Worm (Caenorhabditis elegans) whole organism, mixed stage, embryonic: ENCODE data around the gene cah-4.

Experiments used
- M03D4.4 ChIP-seq: sonication (generic microtip); optimal IDR thresholded peaks from 2 replicates; lab custom pipeline; 2017; ENCODE audit warnings: mild to moderate bottlenecking, missing genetic modification characterization, missing compliant biosample characterization
- bed-3 ChIP-seq: fragments of 200-800 bp; sonication (Bioruptor generic); optimal IDR thresholded peaks from 3 replicates; lab custom pipeline; 2018; ENCODE audit warnings: mild to moderate bottlenecking, missing genetic modification characterization, moderate library complexity, missing compliant biosample characterization
- blmp-1 ChIP-seq: fragments of 150-350 bp; optimal IDR thresholded peaks from 2 replicates; lab custom pipeline; 2014; ENCODE audit warnings: missing biosample characterization, missing genetic modification characterization
- ceh-39 ChIP-seq: fragments of 150-350 bp; optimal IDR thresholded peaks from 2 replicates; lab custom pipeline; 2014; ENCODE audit warnings: missing biosample characterization, missing genetic modification characterization
- ceh-43 ChIP-seq: fragments of 200-800 bp; sonication (Bioruptor generic); optimal IDR thresholded peaks from 2 replicates; lab custom pipeline; 2018; ENCODE audit warnings: mild to moderate bottlenecking, missing genetic modification characterization, moderate library complexity, missing compliant biosample characterization
- ces-1 ChIP-seq: fragments of 150-350 bp; optimal IDR thresholded peaks from 2 replicates; lab custom pipeline; 2014; ENCODE audit warnings: missing biosample characterization, missing genetic modification reagents, missing genetic modification characterization
- cnd-1 ChIP-seq: fragments of 200-800 bp; sonication (Bioruptor generic); optimal IDR thresholded peaks from 2 replicates; lab custom pipeline; 2018; ENCODE audit warnings: mild to moderate bottlenecking, missing genetic modification characterization, missing compliant biosample characterization
- drap-1 ChIP-seq: fragments of 200-800 bp; sonication (Bioruptor generic); optimal IDR thresholded peaks from 3 replicates; lab custom pipeline; 2018; ENCODE audit warnings: mild to moderate bottlenecking, missing genetic modification characterization, missing compliant biosample characterization
- elt-1 ChIP-seq: sonication (generic microtip); optimal IDR thresholded peaks from 2 replicates; lab custom pipeline; 2017; ENCODE audit warnings: missing genetic modification characterization, mild to moderate bottlenecking, missing compliant biosample characterization, antibody characterized with exemption, moderate library complexity, borderline replicate concordance; ENCODE audit not compliant: insufficient read depth
- elt-3 ChIP-seq: fragments of 150-350 bp; optimal IDR thresholded peaks from 2 replicates; lab custom pipeline; 2014; ENCODE audit warnings: missing biosample characterization, missing genetic modification characterization
- flh-1 ChIP-seq: fragments of 200-800 bp; sonication (Bioruptor generic); optimal IDR thresholded peaks from 2 replicates; lab custom pipeline; 2018; ENCODE audit warnings: mild to moderate bottlenecking, missing genetic modification characterization, moderate library complexity, missing compliant biosample characterization
- ham-2 ChIP-seq: fragments of 200-800 bp; sonication (Bioruptor generic); optimal IDR thresholded peaks from 2 replicates; lab custom pipeline; 2018; ENCODE audit warnings: mild to moderate bottlenecking, missing genetic modification characterization, missing compliant biosample characterization
- hlh-1 ChIP-seq: fragments of 150-350 bp; optimal IDR thresholded peaks from 2 replicates; lab custom pipeline; 2014; ENCODE audit warnings: missing biosample characterization, missing genetic modification reagents, missing genetic modification characterization
- lin-13 ChIP-seq: fragments of 150-350 bp; optimal IDR thresholded peaks from 2 replicates; lab custom pipeline; 2014; ENCODE audit warnings: missing biosample characterization, missing genetic modification characterization
- lin-32 ChIP-seq: fragments of 200-800 bp; sonication (Bioruptor generic); optimal IDR thresholded peaks from 2 replicates; lab custom pipeline; 2018; ENCODE audit warnings: mild to moderate bottlenecking, missing genetic modification characterization, missing compliant biosample characterization
- lsy-2 ChIP-seq: fragments of 150-350 bp; optimal IDR thresholded peaks from 2 replicates; lab custom pipeline; 2014; ENCODE audit warnings: missing biosample characterization, missing genetic modification characterization
- mab-5 ChIP-seq: fragments of 150-350 bp; optimal IDR thresholded peaks from 2 replicates; lab custom pipeline; 2014; ENCODE audit warnings: missing biosample characterization, missing genetic modification characterization
- mep-1 ChIP-seq: fragments of 150-350 bp; optimal IDR thresholded peaks from 2 replicates; lab custom pipeline; 2017; ENCODE audit warnings: missing biosample characterization, missing genetic modification reagents, missing genetic modification characterization, inconsistent platforms
- mls-2 ChIP-seq: sonication (generic microtip); optimal IDR thresholded peaks from 2 replicates; lab custom pipeline; 2016; ENCODE audit warnings: mild to moderate bottlenecking, missing genetic modification characterization, moderate library complexity, missing compliant biosample characterization
- nhr-12 ChIP-seq: fragments of 150-350 bp; optimal IDR thresholded peaks from 2 replicates; lab custom pipeline; 2014; ENCODE audit warnings: missing biosample characterization, missing genetic modification characterization
- nhr-2 ChIP-seq: fragments of 150-350 bp; optimal IDR thresholded peaks from 2 replicates; lab custom pipeline; 2014; ENCODE audit warnings: missing biosample characterization, missing genetic modification characterization
- nhr-237 ChIP-seq: fragments of 150-350 bp; optimal IDR thresholded peaks from 2 replicates; lab custom pipeline; 2014; ENCODE audit warnings: missing biosample characterization, missing genetic modification characterization
- nhr-28 ChIP-seq: fragments of 150-350 bp; optimal IDR thresholded peaks from 2 replicates; lab custom pipeline; 2014; ENCODE audit warnings: missing biosample characterization, missing genetic modification characterization
- nhr-76 ChIP-seq: sonication (generic microtip); optimal IDR thresholded peaks from 2 replicates; lab custom pipeline; 2017; ENCODE audit warnings: missing biosample characterization, missing genetic modification characterization
- pha-4 ChIP-seq: fragments of 150-350 bp; optimal IDR thresholded peaks from 2 replicates; lab custom pipeline; 2018; ENCODE audit warnings: missing biosample characterization, missing genetic modification reagents, missing genetic modification characterization
- sem-2 ChIP-seq: fragments of 200-800 bp; sonication (Bioruptor generic); optimal IDR thresholded peaks from 2 replicates; lab custom pipeline; 2018; ENCODE audit warnings: mild to moderate bottlenecking, missing genetic modification characterization, missing compliant biosample characterization
- snpc-4 ChIP-seq: fragments of 150-350 bp; optimal IDR thresholded peaks from 2 replicates; lab custom pipeline; 2014; ENCODE audit warnings: missing biosample characterization, missing genetic modification characterization
- sptf-1 ChIP-seq: sonication (generic microtip); optimal IDR thresholded peaks from 2 replicates; lab custom pipeline; 2017; ENCODE audit warnings: mild to moderate bottlenecking, missing genetic modification characterization, moderate library complexity, missing compliant biosample characterization
- tbx-8 ChIP-seq: fragments of 200-800 bp; sonication (Bioruptor generic); optimal IDR thresholded peaks from 2 replicates; lab custom pipeline; 2018; ENCODE audit warnings: mild to moderate bottlenecking, missing genetic modification characterization, moderate library complexity, missing compliant biosample characterization
- unc-39 ChIP-seq: fragments of 150-350 bp; optimal IDR thresholded peaks from 2 replicates; lab custom pipeline; 2014; ENCODE audit warnings: missing biosample characterization, missing genetic modification characterization
- unc-62 ChIP-seq: fragments of 150-350 bp; optimal IDR thresholded peaks from 2 replicates; lab custom pipeline; 2014; ENCODE audit warnings: missing biosample characterization, missing genetic modification reagents, missing genetic modification characterization
- zip-8 ChIP-seq: fragments of 150-350 bp; optimal IDR thresholded peaks from 2 replicates; lab custom pipeline; 2014; ENCODE audit warnings: missing biosample characterization, missing genetic modification characterization
- ztf-11 ChIP-seq: fragments of 150-350 bp; optimal IDR thresholded peaks from 2 replicates; lab custom pipeline; 2014; ENCODE audit warnings: missing biosample characterization, missing genetic modification characterization

The cah-4 gene

ce11 chrX:13542236-13542635 is at the start of gene cah-4:
TSS of gene cah-4 (plus strand) at chrX:13542574.
- no peak for TF ChIP-seq ceh-43 (GFP tag; lab: Kevin White, UChicago)
- TF ChIP-seq snpc-4 (tag; lab: Kevin White, UChicago) = no peak
- TF ChIP-seq sem-2 (GFP tag; lab: Kevin White, UChicago) = no peak
- TF ChIP-seq blmp-1 = no peak
- TF ChIP-seq nhr-76 (tag; lab: Kevin White, UChicago) = no peak
- no peak for TF ChIP-seq ham-2 (GFP tag; lab: Kevin White, UChicago)
- no peak for TF ChIP-seq ztf-11 (tag; lab: Kevin White, UChicago)
- no peak for TF ChIP-seq lsy-2
- no peak for TF ChIP-seq elt-3
- TF ChIP-seq lin-13 = no peak

DNA sequence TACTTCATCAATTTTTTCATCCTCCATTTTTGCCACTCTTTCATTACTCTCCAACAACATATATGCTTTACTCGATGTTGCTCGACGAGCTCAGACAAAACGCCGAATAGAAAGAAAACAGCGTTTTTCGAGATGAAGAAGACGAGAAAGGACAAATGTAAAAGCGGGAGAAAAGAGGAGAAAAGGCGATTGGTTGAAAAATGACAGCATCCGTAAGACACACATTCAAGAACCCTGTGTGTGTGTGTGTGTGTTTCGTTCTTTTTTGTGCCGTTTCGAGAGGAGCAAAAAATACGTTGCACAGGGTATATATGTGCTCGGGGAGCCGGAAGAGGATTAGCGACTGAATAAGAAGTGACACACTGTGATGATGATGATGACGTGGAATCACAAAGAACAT is 48.6 kb upstream of the cah-4 start:
- no peak for TF ChIP-seq zip-8 (tag; lab: Kevin White, UChicago)
- no peak for TF ChIP-seq lsy-2
- TF ChIP-seq lin-13 = no peak
- no peak for TF ChIP-seq ham-2 (GFP tag; lab: Kevin White, UChicago)
- no peak for TF ChIP-seq unc-62
- no peak for TF ChIP-seq nhr-76 (tag; lab: Kevin White, UChicago)
- TF ChIP-seq snpc-4 (tag; lab: Kevin White, UChicago) = no peak
- no peak for TF ChIP-seq blmp-1

DNA sequence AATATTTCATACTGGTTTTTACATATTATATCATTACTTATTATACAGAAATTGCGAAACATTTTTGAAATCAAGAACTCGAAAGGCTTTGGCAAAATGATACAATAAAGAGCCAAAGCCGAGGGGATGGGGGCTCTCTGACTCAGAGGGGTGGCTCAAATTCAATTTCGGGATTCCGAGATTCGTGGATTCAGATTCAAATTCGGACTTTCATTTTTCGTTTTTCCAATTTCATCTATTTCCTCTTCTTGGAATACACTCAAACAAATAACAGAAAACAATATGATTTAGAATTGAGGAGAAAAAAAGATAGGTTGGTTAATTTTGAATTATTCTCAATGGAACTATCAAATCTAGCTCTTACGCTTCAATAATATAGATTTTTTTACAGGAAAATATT is 43.3 kb upstream of the cah-4 start:
- TF ChIP-seq ceh-43 (GFP tag; lab: Kevin White, UChicago) (no peak), ces-1 (GFP tag; lab: Kevin White, UChicago) (peak; percentile 69)

DNA sequence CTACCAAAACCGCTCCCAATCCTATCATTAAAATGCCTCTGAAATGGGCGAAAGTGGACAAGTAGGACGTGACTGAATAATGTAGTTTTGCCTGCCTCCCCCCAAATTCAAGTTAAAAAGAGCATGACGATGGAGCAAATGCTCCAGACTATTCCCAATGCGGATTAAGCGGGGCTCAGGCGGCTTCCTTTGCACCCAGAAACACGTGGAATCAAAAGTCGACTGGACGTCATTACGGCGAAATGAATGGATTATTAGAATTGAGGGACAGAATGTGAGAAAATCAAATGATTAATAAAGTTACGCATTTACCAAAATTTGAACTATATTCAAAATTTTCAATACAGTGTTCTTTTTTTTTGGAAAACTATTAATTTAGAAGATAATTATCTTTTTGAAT is 42.5 kb upstream of the cah-4 start:
- TF ChIP-seq nhr-2 (no peak), ces-1 (GFP tag; lab: Kevin White, UChicago) (peak; percentile 2), nhr-12 (no peak)

- TF ChIP-seq tbx-8 (GFP tag; lab: Kevin White, UChicago) = no peak
- TF ChIP-seq zip-8 (tag; lab: Kevin White, UChicago) = no peak
- no peak for TF ChIP-seq ham-2 (GFP tag; lab: Kevin White, UChicago)
- TF ChIP-seq ceh-43 (GFP tag; lab: Kevin White, UChicago) = no peak
- no peak for TF ChIP-seq M03D4.4
- no peak for TF ChIP-seq cnd-1 (tag; lab: Kevin White, UChicago)
- TF ChIP-seq flh-1 (GFP tag; lab: Kevin White, UChicago) = no peak
- no peak for TF ChIP-seq lin-13
- TF ChIP-seq nhr-12 = no peak
- no peak for TF ChIP-seq ceh-39 (tag; lab: Kevin White, UChicago)
- no peak for TF ChIP-seq mab-5
- TF ChIP-seq lin-32 (GFP tag; lab: Kevin White, UChicago) = no peak
- TF ChIP-seq mls-2 (tag; lab: Kevin White, UChicago) = no peak
- no peak for TF ChIP-seq nhr-2
- TF ChIP-seq ces-1 (GFP tag; lab: Kevin White, UChicago) = no peak
- no peak for TF ChIP-seq drap-1
These were observed 41.8 kb upstream of the cah-4 start, which contains the start of gene sad-1 for ce11 chrX:13500568-13500967. TSS of gene sad-1 (minus strand) at chrX:13500668.

ce11 chrX:13502282-13502681 is 40.1 kb upstream of the cah-4 start:
- no peak for TF ChIP-seq cnd-1 (tag; lab: Kevin White, UChicago)
- no peak for TF ChIP-seq bed-3 (GFP tag; lab: Kevin White, UChicago)
- TF ChIP-seq blmp-1 = no peak
- TF ChIP-seq pha-4 (tag; lab: Kevin White, UChicago) = no peak
- TF ChIP-seq mab-5 = no peak
- TF ChIP-seq sptf-1 = no peak
- no peak for TF ChIP-seq nhr-28 (tag; lab: Kevin White, UChicago)
- TF ChIP-seq flh-1 (GFP tag; lab: Kevin White, UChicago) = no peak
- no peak for TF ChIP-seq lin-13
- no peak for TF ChIP-seq lsy-2
- TF ChIP-seq ztf-11 (tag; lab: Kevin White, UChicago) = peak; percentile 14
- no peak for TF ChIP-seq nhr-237
- no peak for TF ChIP-seq ceh-39 (tag; lab: Kevin White, UChicago)
- no peak for TF ChIP-seq unc-62
- TF ChIP-seq ces-1 (GFP tag; lab: Kevin White, UChicago) = peak; percentile 68
- peak; percentile 22 for TF ChIP-seq mep-1
- TF ChIP-seq M03D4.4 = no peak
- TF ChIP-seq unc-39 = no peak
- TF ChIP-seq lin-32 (GFP tag; lab: Kevin White, UChicago) = no peak
- no peak for TF ChIP-seq snpc-4 (tag; lab: Kevin White, UChicago)
- TF ChIP-seq ham-2 (GFP tag; lab: Kevin White, UChicago) = no peak
- no peak for TF ChIP-seq elt-1
- no peak for TF ChIP-seq drap-1
- TF ChIP-seq hlh-1 (tag; lab: Kevin White, UChicago) = no peak
- TF ChIP-seq tbx-8 (GFP tag; lab: Kevin White, UChicago) = no peak
